Fruit fly (Drosophila melanogaster) whole organism, embryonic: ENCODE data around the gene CG9184.

ENCODE experiments used
- BEAF-32 ChIP-seq: fragments of 200-800 bp; sonication (Bioruptor generic); optimal IDR thresholded peaks from 3 replicates; lab custom pipeline; 2017; ENCODE audit warnings: missing biosample characterization, missing genetic modification characterization, mild to moderate bottlenecking, moderate library complexity, missing genetic modification reagents
- CG10366 ChIP-seq: fragments of 200-800 bp; sonication (Bioruptor generic); IDR thresholded peaks from 2 replicates; pipeline ENCODE4 v1.3.6; 2022; ENCODE audit warnings: missing biosample characterization, missing genetic modification characterization
- CG10565 ChIP-seq: fragments of 200-800 bp; sonication (Bioruptor generic); optimal IDR thresholded peaks from 3 replicates; lab custom pipeline; 2016; ENCODE audit warnings: missing biosample characterization, mild to moderate bottlenecking, missing genetic modification characterization
- CG11695 ChIP-seq: fragments of 200-800 bp; sonication (Bioruptor generic); IDR thresholded peaks from 3 replicates; pipeline ENCODE4 v1.3.6; 2022; ENCODE audit warnings: missing biosample characterization, missing genetic modification characterization
- CG14667 ChIP-seq: fragments of 200-800 bp; sonication (Bioruptor generic); IDR thresholded peaks from 2 replicates; pipeline ENCODE4 v1.3.6; 2022; ENCODE audit warnings: missing biosample characterization, missing genetic modification characterization
- CG15073 ChIP-seq: fragments of 200-800 bp; sonication (Bioruptor generic); optimal IDR thresholded peaks from 2 replicates; lab custom pipeline; 2016; ENCODE audit warnings: missing biosample characterization, missing genetic modification characterization
- CG15696 ChIP-seq: fragments of 200-800 bp; sonication (Bioruptor generic); optimal IDR thresholded peaks from 2 replicates; lab custom pipeline; 2019; ENCODE audit warnings: missing biosample characterization, mild to moderate bottlenecking, missing genetic modification characterization, moderate library complexity
- CG17385 ChIP-seq: fragments of 200-800 bp; sonication (Bioruptor generic); optimal IDR thresholded peaks from 3 replicates; lab custom pipeline; 2018; ENCODE audit warnings: missing biosample characterization, mild to moderate bottlenecking, missing genetic modification characterization
- CG17612 ChIP-seq: fragments of 200-800 bp; sonication (Bioruptor generic); IDR thresholded peaks from 2 replicates; pipeline ENCODE4 v1.3.6; 2022; ENCODE audit warnings: missing biosample characterization, missing genetic modification characterization
- CG3065 ChIP-seq: fragments of 200-800 bp; sonication (Bioruptor generic); optimal IDR thresholded peaks from 2 replicates; lab custom pipeline; 2016; ENCODE audit warnings: missing biosample characterization, missing genetic modification characterization
- CG6689 ChIP-seq: fragments of 200-800 bp; sonication (Bioruptor generic); IDR thresholded peaks from 2 replicates; pipeline ENCODE4 v1.3.6; 2022; ENCODE audit warnings: missing biosample characterization, missing genetic modification characterization
- CG7271 ChIP-seq: fragments of 200-800 bp; sonication (Bioruptor generic); optimal IDR thresholded peaks from 2 replicates; lab custom pipeline; 2018; ENCODE audit warnings: missing biosample characterization, mild to moderate bottlenecking, missing genetic modification characterization, moderate library complexity
- CG7839 ChIP-seq: fragments of 200-800 bp; sonication (Bioruptor generic); optimal IDR thresholded peaks from 3 replicates; lab custom pipeline; 2018; ENCODE audit warnings: missing biosample characterization, mild to moderate bottlenecking, missing genetic modification characterization, moderate library complexity
- CG7928 ChIP-seq: fragments of 200-800 bp; sonication (Bioruptor generic); optimal IDR thresholded peaks from 2 replicates; lab custom pipeline; 2017; ENCODE audit warnings: missing biosample characterization, mild to moderate bottlenecking, missing genetic modification characterization
- CG8281 ChIP-seq: fragments of 200-800 bp; sonication (Bioruptor generic); optimal IDR thresholded peaks from 2 replicates; lab custom pipeline; 2018; ENCODE audit warnings: missing biosample characterization, mild to moderate bottlenecking, missing genetic modification characterization, moderate library complexity
- CG8290 ChIP-seq, 3 experiments: fragments of 200-800 bp; sonication (Bioruptor generic); optimal IDR thresholded peaks; 2 replicates each; lab custom pipeline; 2016 to 2019; ENCODE audit warnings: missing biosample characterization in 3 of 3, missing genetic modification characterization in 3 of 3, mild to moderate bottlenecking in 2 of 3, moderate library complexity in 1 of 3
- CG8359 ChIP-seq: fragments of 200-800 bp; sonication (Bioruptor generic); optimal IDR thresholded peaks from 2 replicates; lab custom pipeline; 2017; ENCODE audit warnings: missing biosample characterization, mild to moderate bottlenecking, missing genetic modification characterization, borderline replicate concordance
- CkIIα-i1 ChIP-seq: fragments of 200-800 bp; sonication (Bioruptor generic); IDR thresholded peaks from 2 replicates; pipeline ENCODE4 v1.3.6; 2022; ENCODE audit warnings: missing biosample characterization, missing genetic modification characterization
- E2f2 ChIP-seq: fragments of 200-800 bp; sonication (Bioruptor generic); IDR thresholded peaks from 2 replicates; pipeline ENCODE4 v1.3.6; 2022; ENCODE audit warnings: missing biosample characterization, missing genetic modification characterization
- HLHmδ ChIP-seq: fragments of 200-800 bp; sonication (Bioruptor generic); optimal IDR thresholded peaks from 2 replicates; lab custom pipeline; 2018; ENCODE audit warnings: missing biosample characterization, mild to moderate bottlenecking, missing genetic modification characterization, moderate library complexity
- Hr3 ChIP-seq: fragments of 200-800 bp; sonication (Bioruptor generic); optimal IDR thresholded peaks from 3 replicates; lab custom pipeline; 2016; ENCODE audit warnings: missing biosample characterization, missing genetic modification characterization
- MTF-1 ChIP-seq: fragments of 200-800 bp; sonication (Bioruptor generic); optimal IDR thresholded peaks from 2 replicates; lab custom pipeline; 2018; ENCODE audit warnings: missing biosample characterization, mild to moderate bottlenecking, missing genetic modification characterization, borderline replicate concordance
- Neu2 ChIP-seq: fragments of 200-800 bp; sonication (Bioruptor generic); optimal IDR thresholded peaks from 3 replicates; lab custom pipeline; 2016; ENCODE audit warnings: missing biosample characterization, missing genetic modification characterization, borderline replicate concordance
- Ravus ChIP-seq: fragments of 200-800 bp; sonication (Bioruptor generic); IDR thresholded peaks from 2 replicates; pipeline ENCODE4 v1.3.6; 2022; ENCODE audit warnings: missing biosample characterization, missing genetic modification characterization
- TFAM ChIP-seq: fragments of 200-800 bp; sonication (Bioruptor generic); optimal IDR thresholded peaks from 2 replicates; lab custom pipeline; 2017; ENCODE audit warnings: missing biosample characterization, missing genetic modification characterization, inconsistent platforms
- ab ChIP-seq: fragments of 200-800 bp; sonication (Bioruptor generic); optimal IDR thresholded peaks from 2 replicates; lab custom pipeline; 2016; ENCODE audit warnings: missing biosample characterization, missing genetic modification characterization
- ac ChIP-seq: fragments of 200-800 bp; sonication (Bioruptor generic); optimal IDR thresholded peaks from 3 replicates; lab custom pipeline; 2017; ENCODE audit warnings: missing biosample characterization, mild to moderate bottlenecking, missing genetic modification characterization
- cas ChIP-seq: fragments of 200-800 bp; sonication (Bioruptor generic); IDR thresholded peaks from 2 replicates; pipeline ENCODE4 v1.3.6; 2022; ENCODE audit warnings: missing biosample characterization, missing genetic modification characterization
- croc ChIP-seq: fragments of 200-800 bp; sonication (Bioruptor generic); conservative IDR thresholded peaks from 3 replicates; pipeline ENCODE4 v1.3.6; 2022; ENCODE audit warnings: missing biosample characterization, missing genetic modification characterization
- exex ChIP-seq: fragments of 200-800 bp; sonication (Bioruptor generic); optimal IDR thresholded peaks from 4 replicates; lab custom pipeline; 2018; ENCODE audit warnings: missing biosample characterization, mild to moderate bottlenecking, missing genetic modification characterization, moderate library complexity
- fd96Cb ChIP-seq: fragments of 200-800 bp; sonication (Bioruptor generic); optimal IDR thresholded peaks from 2 replicates; lab custom pipeline; 2018; ENCODE audit warnings: missing biosample characterization, mild to moderate bottlenecking, missing genetic modification characterization, moderate library complexity
- fru ChIP-seq: fragments of >200 bp; optimal IDR thresholded peaks from 2 replicates; lab custom pipeline; 2017
- gem ChIP-seq: fragments of 200-800 bp; sonication (Bioruptor generic); optimal IDR thresholded peaks from 2 replicates; lab custom pipeline; 2019; ENCODE audit warnings: missing biosample characterization, mild to moderate bottlenecking, missing genetic modification characterization, moderate library complexity
- ham ChIP-seq: fragments of 200-800 bp; sonication (Bioruptor generic); IDR thresholded peaks from 2 replicates; pipeline ENCODE4 v1.3.6; 2022; ENCODE audit warnings: missing biosample characterization, missing genetic modification characterization
- kah ChIP-seq: fragments of 200-800 bp; sonication (Bioruptor generic); optimal IDR thresholded peaks from 2 replicates; lab custom pipeline; 2018; ENCODE audit warnings: missing biosample characterization, mild to moderate bottlenecking, missing genetic modification characterization
- lbe ChIP-seq: fragments of 200-800 bp; sonication (Bioruptor generic); optimal IDR thresholded peaks from 2 replicates; lab custom pipeline; 2016; ENCODE audit warnings: missing biosample characterization, mild to moderate bottlenecking, missing genetic modification characterization
- lola ChIP-seq, 3 experiments: fragments of >200 bp in 2 of 3; fragments of 200-800 bp in 1 of 3; sonication (Bioruptor generic) in 1 of 3; optimal IDR thresholded peaks; 2 replicates each; lab custom pipeline; 2017 to 2019; ENCODE audit warnings: missing biosample characterization in 3 of 3, missing genetic modification characterization in 3 of 3, mild to moderate bottlenecking in 1 of 3, moderate library complexity in 1 of 3
- maf-S ChIP-seq: fragments of 200-800 bp; sonication (Bioruptor generic); optimal IDR thresholded peaks from 2 replicates; lab custom pipeline; 2016; ENCODE audit warnings: missing biosample characterization, missing genetic modification characterization
- odd ChIP-seq: fragments of 200-800 bp; sonication (Bioruptor generic); optimal IDR thresholded peaks from 2 replicates; lab custom pipeline; 2017; ENCODE audit warnings: missing biosample characterization, mild to moderate bottlenecking, missing genetic modification characterization
- org-1 ChIP-seq: fragments of 200-800 bp; sonication (Bioruptor generic); optimal IDR thresholded peaks from 2 replicates; lab custom pipeline; 2017; ENCODE audit warnings: missing biosample characterization, missing genetic modification characterization
- p53 ChIP-seq: fragments of 200-800 bp; sonication (Bioruptor generic); optimal IDR thresholded peaks from 2 replicates; lab custom pipeline; 2016; ENCODE audit warnings: missing biosample characterization, missing genetic modification characterization
- pb ChIP-seq: fragments of 200-800 bp; sonication (Bioruptor generic); optimal IDR thresholded peaks from 3 replicates; lab custom pipeline; 2016; ENCODE audit warnings: missing biosample characterization, missing genetic modification characterization
- pho ChIP-seq: fragments of 200-800 bp; sonication (Bioruptor generic); optimal IDR thresholded peaks from 2 replicates; lab custom pipeline; 2016; ENCODE audit warnings: missing biosample characterization, missing genetic modification characterization
- pnt ChIP-seq: fragments of 200-800 bp; sonication (Bioruptor generic); optimal IDR thresholded peaks from 3 replicates; lab custom pipeline; 2016; ENCODE audit warnings: missing biosample characterization, missing genetic modification characterization
- row ChIP-seq: fragments of 200-800 bp; sonication (Bioruptor generic); IDR thresholded peaks from 3 replicates; pipeline ENCODE4 v1.3.6; 2022; ENCODE audit warnings: missing biosample characterization, missing genetic modification characterization
- trh ChIP-seq: fragments of 200-800 bp; sonication (Bioruptor generic); optimal IDR thresholded peaks from 2 replicates; lab custom pipeline; 2016; ENCODE audit warnings: missing biosample characterization, missing genetic modification characterization
- wdn ChIP-seq: fragments of 200-800 bp; sonication (Bioruptor generic); IDR thresholded peaks from 2 replicates; pipeline ENCODE4 v1.3.6; 2022; ENCODE audit warnings: missing biosample characterization, missing genetic modification characterization

Gene CG9184

DNA sequence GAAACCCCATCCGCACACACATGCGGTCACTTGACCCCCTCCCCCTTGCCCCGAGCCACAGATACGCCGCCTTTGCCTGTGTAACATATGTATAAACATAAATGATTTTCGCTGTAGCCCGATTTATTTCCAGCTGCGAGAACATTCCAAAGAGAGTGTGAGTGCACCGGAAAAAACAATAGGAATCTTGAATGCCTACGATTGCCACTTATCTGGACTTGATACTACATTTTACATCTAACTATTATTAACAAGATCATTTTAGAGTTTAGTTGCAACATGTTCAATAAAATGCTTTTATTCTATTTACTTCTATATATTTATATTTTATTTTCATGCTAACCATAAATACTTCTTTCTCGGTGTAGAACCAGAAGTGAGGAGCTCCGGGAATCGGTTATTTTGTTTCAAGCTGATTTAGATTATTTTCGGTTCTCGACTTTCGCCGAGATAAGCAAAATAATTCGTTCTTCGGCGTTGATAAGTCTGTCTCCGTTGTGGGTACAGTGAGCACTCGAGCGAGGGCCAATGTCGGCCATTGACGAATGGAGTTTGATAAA, 22.4 kb downstream of the CG9184 start (continued):
- no peak for TF ChIP-seq maf-S
- no peak for TF ChIP-seq ham (GFP tag; lab: Robert Waterston, UW)
- peak; percentile 27 for TF ChIP-seq trh (GFP tag; lab: Kevin White, UChicago)
- no peak; the same call in 1 of the 2 replicates for TF ChIP-seq CG17612
- TF ChIP-seq Neu2 (GFP tag; lab: Kevin White, UChicago) = no peak
- TF ChIP-seq CkIIα-i1 (GFP tag; lab: Robert Waterston, UW) = no peak
- peak; percentile 21 for TF ChIP-seq MTF-1 (GFP tag; lab: Kevin White, UChicago)
- peak; percentile 86 for TF ChIP-seq CG15696
- peak; percentile 81 for TF ChIP-seq CG6689 (GFP tag; lab: Robert Waterston, UW)
- TF ChIP-seq ab (GFP tag; lab: Kevin White, UChicago) = no peak
- peak; percentile 79 for TF ChIP-seq lbe
- TF ChIP-seq CG7839 (tag; lab: Kevin White, UChicago) = peak; percentile 89
- TF ChIP-seq Hr3 (GFP tag; lab: Kevin White, UChicago) = peak; percentile 74
- peak; percentile 59 for TF ChIP-seq E2f2 (GFP tag; lab: Robert Waterston, UW)
- TF ChIP-seq cas (GFP tag; lab: Robert Waterston, UW) = no peak
- peak; percentile 67 for TF ChIP-seq wdn (GFP tag; lab: Robert Waterston, UW)
- peak; percentile 31 for TF ChIP-seq exex (tag; lab: Kevin White, UChicago)
- no peak for TF ChIP-seq HLHmδ (GFP tag; lab: Kevin White, UChicago)
- peak; percentile 79 for TF ChIP-seq CG10366 (GFP tag; lab: Robert Waterston, UW)
- peak; percentile 70 for TF ChIP-seq CG8290 (GFP tag; optimal IDR thresholded peaks at IDR 0.05; lab: Kevin White, UChicago)
- peak; percentile 30 to 55 for TF ChIP-seq CG8290 (tag; optimal IDR thresholded peaks at IDR 0.05; lab: Kevin White, UChicago)
- TF ChIP-seq BEAF-32 = no peak
- peak; percentile 44 for TF ChIP-seq CG15073 (GFP tag; lab: Kevin White, UChicago)
- no peak for TF ChIP-seq p53 (GFP tag; lab: Kevin White, UChicago)
- no peak for TF ChIP-seq TFAM (GFP tag; lab: Kevin White, UChicago)
- peak; percentile 92 for TF ChIP-seq gem (tag; lab: Kevin White, UChicago)
- peak; percentile 2 for TF ChIP-seq pnt
- peak; percentile 83 for TF ChIP-seq CG11695 (GFP tag; lab: Robert Waterston, UW)
- no peak for TF ChIP-seq CG10565 (GFP tag; lab: Kevin White, UChicago)
- no peak for TF ChIP-seq CG7271
- TF ChIP-seq pho (GFP tag; lab: Kevin White, UChicago) = peak; percentile 7
- TF ChIP-seq CG7928 (GFP tag; lab: Kevin White, UChicago) = peak; percentile 50
- peak; percentile 59 for TF ChIP-seq CG8281
- no peak for TF ChIP-seq fru (lab: Kevin White, UChicago)
- peak; percentile 92 for TF ChIP-seq row (GFP tag; lab: Robert Waterston, UW)
- TF ChIP-seq odd (GFP tag; lab: Kevin White, UChicago) = peak; percentile 80
- TF ChIP-seq lola (GFP tag; optimal IDR thresholded peaks at IDR 0.05; lab: Kevin White, UChicago) = peak in 1 of 3 experiments; percentile 88
- TF ChIP-seq org-1 = peak; percentile 75
- peak; percentile 83 for TF ChIP-seq croc (GFP tag; lab: Robert Waterston, UW)
- TF ChIP-seq ac (GFP tag; lab: Kevin White, UChicago) = peak; percentile 65
- peak; percentile 13; the same call in 1 of the 2 replicates for TF ChIP-seq Ravus (GFP tag; lab: Robert Waterston, UW)
- no peak for TF ChIP-seq pb (GFP tag; lab: Kevin White, UChicago)
- peak; percentile 74 for TF ChIP-seq CG14667 (GFP tag; lab: Robert Waterston, UW)
- peak; percentile 57 for TF ChIP-seq kah (GFP tag; lab: Kevin White, UChicago)
- TF ChIP-seq CG17385 (GFP tag; lab: Kevin White, UChicago) = peak; percentile 79
- TF ChIP-seq CG8359 (GFP tag; lab: Kevin White, UChicago) = peak; percentile 62
- TF ChIP-seq fd96Cb (tag; lab: Kevin White, UChicago) = peak; percentile 85
- TF ChIP-seq CG3065 (GFP tag; lab: Kevin White, UChicago) = peak; percentile 29
